Worm (Caenorhabditis elegans) whole organism, L3 larva: ENCODE measurements around the gene R09E10.1.

Experiments
- ZK546.5 ChIP-seq: sonication (generic microtip); optimal IDR thresholded peaks from 2 replicates; lab custom pipeline; 2017; ENCODE audit warnings: missing biosample characterization, missing genetic modification characterization
- aly-2 ChIP-seq: fragments of 150-350 bp; optimal IDR thresholded peaks from 2 replicates; lab custom pipeline; 2014; ENCODE audit warnings: missing biosample characterization, missing genetic modification characterization
- ceh-28 ChIP-seq: fragments of 150-350 bp; optimal IDR thresholded peaks from 2 replicates; lab custom pipeline; 2014; ENCODE audit warnings: missing biosample characterization, missing genetic modification reagents, missing genetic modification characterization
- ceh-82 ChIP-seq: fragments of 150-350 bp; optimal IDR thresholded peaks from 2 replicates; lab custom pipeline; 2014; ENCODE audit warnings: missing biosample characterization, missing genetic modification characterization
- daf-12 ChIP-seq: fragments of 150-350 bp; optimal IDR thresholded peaks from 2 replicates; lab custom pipeline; 2014; ENCODE audit warnings: missing biosample characterization, missing genetic modification reagents, missing genetic modification characterization
- egl-27 ChIP-seq: sonication (generic microtip); optimal IDR thresholded peaks from 4 replicates; lab custom pipeline; 2017; ENCODE audit warnings: missing biosample characterization, missing genetic modification reagents, missing genetic modification characterization
- egl-5 ChIP-seq: fragments of 150-350 bp; optimal IDR thresholded peaks from 2 replicates; lab custom pipeline; 2017; ENCODE audit warnings: missing biosample characterization, missing genetic modification reagents, missing genetic modification characterization, inconsistent platforms
- elt-1 ChIP-seq: fragments of 150-350 bp; optimal IDR thresholded peaks from 2 replicates; lab custom pipeline; 2014; ENCODE audit warnings: missing biosample characterization, missing genetic modification characterization
- elt-2 ChIP-seq: sonication (generic microtip); optimal IDR thresholded peaks from 2 replicates; lab custom pipeline; 2016; ENCODE audit warnings: missing genetic modification reagents, mild to moderate bottlenecking, missing genetic modification characterization, missing compliant biosample characterization
- elt-3 ChIP-seq, 3 experiments: fragments of 150-350 bp in 1 of 3; sonication (generic microtip) in 2 of 3; optimal IDR thresholded peaks; 2 replicates in 2 of 3; 4 replicates in 1 of 3; lab custom pipeline; 2014 to 2017; ENCODE audit warnings: missing biosample characterization in 3 of 3, missing genetic modification characterization in 3 of 3
- eor-1 ChIP-seq, 2 experiments: fragments of 150-350 bp; optimal IDR thresholded peaks; 2 replicates each; lab custom pipeline; 2014 to 2018; ENCODE audit warnings: missing biosample characterization in 2 of 2, missing genetic modification characterization in 2 of 2
- hmg-11 ChIP-seq: sonication (generic microtip); optimal IDR thresholded peaks from 2 replicates; lab custom pipeline; 2016; ENCODE audit warnings: missing genetic modification characterization, missing compliant biosample characterization
- jun-1 ChIP-seq: fragments of 150-350 bp; optimal IDR thresholded peaks from 2 replicates; lab custom pipeline; 2014; ENCODE audit warnings: missing biosample characterization, missing genetic modification reagents, missing genetic modification characterization
- lin-15B ChIP-seq: fragments of 150-350 bp; optimal IDR thresholded peaks from 2 replicates; lab custom pipeline; 2014; ENCODE audit warnings: missing biosample characterization, missing genetic modification characterization
- lin-39 ChIP-seq: fragments of 150-350 bp; optimal IDR thresholded peaks from 2 replicates; lab custom pipeline; 2018; ENCODE audit warnings: missing biosample characterization, missing genetic modification reagents, missing genetic modification characterization
- lsy-12 ChIP-seq: sonication (generic microtip); optimal IDR thresholded peaks from 2 replicates; lab custom pipeline; 2016; ENCODE audit warnings: mild to moderate bottlenecking, missing genetic modification characterization, missing compliant biosample characterization
- mdl-1 ChIP-seq: fragments of 150-350 bp; optimal IDR thresholded peaks from 2 replicates; lab custom pipeline; 2014; ENCODE audit warnings: missing biosample characterization, missing genetic modification characterization
- nfya-1 ChIP-seq: sonication (generic microtip); optimal IDR thresholded peaks from 2 replicates; lab custom pipeline; 2017; ENCODE audit warnings: missing genetic modification characterization, mild to moderate bottlenecking, missing compliant biosample characterization, antibody characterized with exemption, moderate library complexity; ENCODE audit not compliant: insufficient read depth
- nhr-12 ChIP-seq: fragments of 150-350 bp; optimal IDR thresholded peaks from 2 replicates; lab custom pipeline; 2014; ENCODE audit warnings: missing biosample characterization, missing genetic modification characterization
- nhr-23 ChIP-seq: fragments of 150-350 bp; optimal IDR thresholded peaks from 2 replicates; lab custom pipeline; 2014; ENCODE audit warnings: missing biosample characterization, missing genetic modification reagents, missing genetic modification characterization
- nhr-28 ChIP-seq: fragments of 150-350 bp; optimal IDR thresholded peaks from 2 replicates; lab custom pipeline; 2014; ENCODE audit warnings: missing biosample characterization, missing genetic modification characterization
- nhr-43 ChIP-seq: sonication (generic microtip); optimal IDR thresholded peaks from 2 replicates; lab custom pipeline; 2016; ENCODE audit warnings: mild to moderate bottlenecking, missing genetic modification characterization, missing compliant biosample characterization; ENCODE audit not compliant: poor library complexity, severe bottlenecking
- nhr-67 ChIP-seq: fragments of 150-350 bp; optimal IDR thresholded peaks from 2 replicates; lab custom pipeline; 2014; ENCODE audit warnings: missing biosample characterization, missing genetic modification characterization
- nhr-76 ChIP-seq: fragments of 150-350 bp; sonication (generic microtip); optimal IDR thresholded peaks from 5 replicates; lab custom pipeline; 2014; ENCODE audit warnings: missing biosample characterization, missing genetic modification characterization
- pha-4 ChIP-seq: fragments of 150-350 bp; optimal IDR thresholded peaks from 2 replicates; lab custom pipeline; 2014; ENCODE audit warnings: missing biosample characterization, missing genetic modification reagents, missing genetic modification characterization
- pqm-1 ChIP-seq: fragments of 150-350 bp; optimal IDR thresholded peaks from 2 replicates; lab custom pipeline; 2017; ENCODE audit warnings: missing biosample characterization, missing genetic modification characterization, inconsistent platforms
- snpc-4 ChIP-seq: fragments of 150-350 bp; optimal IDR thresholded peaks from 2 replicates; lab custom pipeline; 2014; ENCODE audit warnings: missing biosample characterization, missing genetic modification characterization
- tbx-2 ChIP-seq: sonication (generic microtip); optimal IDR thresholded peaks from 2 replicates; lab custom pipeline; 2016; ENCODE audit warnings: mild to moderate bottlenecking, missing genetic modification characterization, missing compliant biosample characterization
- unc-39 ChIP-seq: sonication (generic microtip); optimal IDR thresholded peaks from 4 replicates; lab custom pipeline; 2017; ENCODE audit warnings: missing biosample characterization, missing genetic modification characterization
- unc-62 ChIP-seq: fragments of 150-350 bp; sonication (generic microtip); optimal IDR thresholded peaks from 4 replicates; lab custom pipeline; 2014; ENCODE audit warnings: missing biosample characterization, missing genetic modification reagents, missing genetic modification characterization
- zag-1 ChIP-seq: fragments of 150-350 bp; optimal IDR thresholded peaks from 2 replicates; lab custom pipeline; 2014; ENCODE audit warnings: missing biosample characterization, missing genetic modification characterization
- ztf-11 ChIP-seq: fragments of 150-350 bp; optimal IDR thresholded peaks from 2 replicates; lab custom pipeline; 2014; ENCODE audit warnings: missing biosample characterization, missing genetic modification characterization
- ztf-4 ChIP-seq: fragments of 150-350 bp; optimal IDR thresholded peaks from 2 replicates; lab custom pipeline; 2014; ENCODE audit warnings: missing biosample characterization, missing genetic modification characterization

The R09E10.1 gene

DNA sequence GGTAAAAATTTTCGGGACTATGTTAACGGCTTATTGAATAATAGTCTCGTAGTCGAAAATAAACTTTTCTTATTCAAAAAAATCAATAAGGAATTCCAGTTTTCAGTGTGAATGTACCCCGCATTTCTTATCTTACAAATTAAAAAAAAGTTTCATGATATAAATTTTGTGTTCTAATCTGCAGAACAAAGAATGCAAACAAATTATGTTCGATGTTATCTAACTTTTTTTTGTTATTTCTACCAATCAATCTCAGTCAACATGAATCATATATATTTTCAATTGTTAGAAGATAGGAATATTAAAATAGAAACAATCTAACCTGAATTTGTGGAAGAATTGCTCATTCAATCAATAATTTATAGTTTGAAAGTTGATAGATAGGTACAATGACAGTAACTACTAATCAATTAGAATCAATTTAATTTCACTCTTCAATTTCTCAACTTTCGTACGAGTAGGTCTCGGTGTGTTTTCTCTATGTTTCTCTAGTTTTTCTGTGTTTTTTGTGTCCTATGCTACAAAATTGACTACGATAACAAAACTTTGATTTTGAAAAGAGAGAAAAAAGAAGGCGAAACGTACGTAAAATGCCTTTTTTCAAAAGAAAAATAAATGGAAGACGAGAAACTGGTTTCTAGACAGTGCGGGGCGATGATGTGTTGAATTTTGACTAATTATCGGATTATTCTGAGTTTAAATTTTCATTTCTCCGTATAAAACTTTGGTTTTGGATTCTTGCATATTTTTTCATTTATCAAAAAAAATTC is 27.5 kb upstream of the R09E10.1 start, which contains the start of the genes unc-43 and Y43C5B.3:
unc-43 (minus strand) TSS at position 347 of the 770 bp plus-strand sequence.
Y43C5B.3 (plus strand) TSS at position 720 of the 770 bp plus-strand sequence.
- peak; percentile 66 for TF ChIP-seq pha-4 (tag; lab: Kevin White, UChicago)
- TF ChIP-seq elt-2 (tag; lab: Kevin White, UChicago) = peak; percentile 84
- no peak for TF ChIP-seq tbx-2 (tag; lab: Kevin White, UChicago)
- peak; percentile 86 for TF ChIP-seq pqm-1 (tag; lab: Kevin White, UChicago)
- TF ChIP-seq nhr-28 (tag; lab: Kevin White, UChicago) = no peak

DNA sequence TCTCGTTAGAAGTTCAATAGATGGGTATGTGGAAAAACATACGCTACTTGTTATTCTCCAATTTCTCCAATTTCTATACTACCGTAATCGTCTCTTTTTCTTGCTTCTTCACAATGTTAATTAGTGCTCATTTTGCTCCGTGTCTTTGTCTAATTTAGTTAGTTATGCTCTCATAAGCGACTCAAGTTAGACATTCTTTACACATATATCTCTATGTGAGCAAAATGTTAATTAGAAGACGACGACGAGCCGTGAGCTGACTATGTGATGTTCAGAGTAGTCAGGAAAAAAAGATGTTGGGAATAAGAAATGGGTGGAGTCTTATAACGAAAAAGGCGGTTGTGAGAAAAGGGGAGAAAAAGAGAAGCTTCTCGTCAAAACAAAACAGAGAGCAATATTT is 25.0 kb upstream of the R09E10.1 start:
- TF ChIP-seq zag-1 (tag; lab: Kevin White, UChicago) = no peak
- TF ChIP-seq eor-1 (tag; optimal IDR thresholded peaks at IDR 0.05; lab: Kevin White, UChicago) = no peak
- TF ChIP-seq nhr-76 (tag; lab: Kevin White, UChicago) = no peak
- no peak for TF ChIP-seq unc-39
- TF ChIP-seq pqm-1 (tag; lab: Kevin White, UChicago) = no peak
- no peak for TF ChIP-seq nhr-67 (tag; lab: Kevin White, UChicago)
- TF ChIP-seq ceh-82 (tag; lab: Kevin White, UChicago) = no peak
- no peak for TF ChIP-seq elt-3 (tag; optimal IDR thresholded peaks at IDR 0.05; lab: Kevin White, UChicago)
- no peak for TF ChIP-seq ztf-11 (tag; lab: Kevin White, UChicago)
- TF ChIP-seq daf-12 (tag; lab: Kevin White, UChicago) = no peak
- TF ChIP-seq lin-15B (tag; lab: Kevin White, UChicago) = no peak

DNA sequence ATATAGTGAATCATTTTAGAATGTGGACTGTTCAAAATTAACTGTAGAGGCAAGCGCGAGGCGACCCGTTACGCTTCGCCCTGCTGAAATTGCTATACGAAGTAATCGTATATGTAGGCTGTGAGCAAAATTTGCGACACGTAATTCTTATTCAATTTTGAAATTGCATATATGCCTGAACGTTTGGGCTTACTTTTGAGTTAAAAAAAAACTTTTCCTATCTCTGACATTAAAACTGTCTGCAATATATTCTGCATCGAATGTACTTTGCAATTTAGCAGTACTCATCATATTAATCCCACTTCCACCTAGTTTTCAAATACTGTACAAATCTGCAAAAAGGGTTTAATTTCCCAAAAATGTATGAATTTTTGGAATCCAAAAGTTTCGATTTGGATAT is 24.4 kb upstream of the R09E10.1 start:
- TF ChIP-seq nhr-12 (tag; lab: Kevin White, UChicago) (no peak), mdl-1 (tag; lab: Kevin White, UChicago) (no peak), lsy-12 (tag; lab: Kevin White, UChicago) (no peak), nhr-43 (tag; lab: Kevin White, UChicago) (no peak), jun-1 (tag; lab: Kevin White, UChicago) (no peak), elt-2 (tag; lab: Kevin White, UChicago) (no peak), egl-27 (tag; lab: Kevin White, UChicago) (no peak), ztf-4 (tag; lab: Kevin White, UChicago) (no peak), ZK546.5 (no peak), nhr-28 (tag; lab: Kevin White, UChicago) (no peak), elt-1 (tag; lab: Kevin White, UChicago) (no peak), ceh-28 (tag; lab: Kevin White, UChicago) (no peak), ceh-82 (tag; lab: Kevin White, UChicago) (no peak), egl-5 (tag; lab: Kevin White, UChicago) (no peak), aly-2 (tag; lab: Kevin White, UChicago) (no peak), elt-3 (tag; optimal IDR thresholded peaks at IDR 0.05; lab: Kevin White, UChicago) (no peak)

DNA sequence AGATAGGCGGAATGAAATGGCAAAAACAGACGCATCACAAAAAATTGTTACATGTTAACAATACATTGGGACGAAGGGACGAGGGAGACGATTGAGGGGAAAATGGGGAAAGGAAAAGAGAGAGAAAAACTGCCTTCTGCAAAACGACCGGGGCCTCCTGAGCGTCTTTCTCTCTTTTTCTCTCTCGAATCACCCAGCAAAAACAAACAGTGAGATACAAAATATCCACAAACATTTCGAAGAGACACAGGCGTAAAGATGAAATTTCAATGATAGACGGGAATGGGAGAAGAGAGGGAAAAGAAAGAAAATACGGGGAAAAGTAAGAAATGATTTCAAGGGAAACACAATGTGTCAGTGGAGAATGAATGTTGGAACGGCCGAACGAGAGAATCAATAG is 23.4 kb upstream of the R09E10.1 start:
- peak; percentile 50 for TF ChIP-seq hmg-11 (tag; lab: Kevin White, UChicago)
- peak; percentile 27 for TF ChIP-seq nhr-23
- TF ChIP-seq snpc-4 = peak; percentile 25
- no peak for TF ChIP-seq nhr-67 (tag; lab: Kevin White, UChicago)
- TF ChIP-seq aly-2 (tag; lab: Kevin White, UChicago) = no peak
- TF ChIP-seq nfya-1 (tag; lab: Kevin White, UChicago) = peak; percentile 75
- TF ChIP-seq jun-1 (tag; lab: Kevin White, UChicago) = peak; percentile 1
- TF ChIP-seq egl-5 (tag; lab: Kevin White, UChicago) = peak; percentile 33
- TF ChIP-seq lin-39 (tag; lab: Kevin White, UChicago) = peak; percentile 41
- TF ChIP-seq elt-2 (tag; lab: Kevin White, UChicago) = peak; percentile 4
- TF ChIP-seq pha-4 (tag; lab: Kevin White, UChicago) = peak; percentile 78
- TF ChIP-seq lin-15B (tag; lab: Kevin White, UChicago) = peak; percentile 25
- TF ChIP-seq ceh-28 (tag; lab: Kevin White, UChicago) = peak; percentile 1
- TF ChIP-seq unc-39 = no peak
- TF ChIP-seq lsy-12 (tag; lab: Kevin White, UChicago) = no peak
- no peak for TF ChIP-seq unc-62 (GFP tag; lab: Kevin White, UChicago)
